Worm (Caenorhabditis elegans): ENCODE measurements around the gene ptp-5.2.

DNA sequence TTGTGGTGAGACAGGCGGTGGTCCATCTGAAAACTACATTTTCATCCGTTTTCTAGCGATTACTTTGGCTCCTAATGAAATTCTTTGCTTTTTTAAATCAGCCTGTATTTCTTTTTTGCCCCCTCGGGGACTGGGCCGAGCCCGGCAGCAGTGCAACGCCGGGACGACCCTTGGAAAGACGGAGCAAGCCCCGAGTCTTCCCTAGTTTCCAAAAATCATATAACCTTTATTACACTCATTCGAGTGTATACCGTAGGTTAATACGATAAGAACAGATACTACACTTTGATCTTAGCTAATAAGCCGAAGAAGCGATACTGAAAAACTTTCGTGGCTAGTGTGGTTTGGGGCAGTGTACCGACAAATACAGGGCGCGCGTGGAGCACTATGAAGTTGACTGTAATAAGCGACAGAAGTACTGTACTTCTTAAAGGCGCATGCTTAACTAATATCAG lies 4.0 kb upstream of the ptp-5.2 start:
- no peak for TF ChIP-seq ceh-31 (tag; optimal IDR thresholded peaks at IDR 0.05)
- TF ChIP-seq ceh-45 (GFP tag; IDR thresholded peaks at IDR 0.05), result no peak
- TF ChIP-seq pha-4 (tag; optimal IDR thresholded peaks at IDR 0.05), result no peak
- TF ChIP-seq elt-2 (tag; optimal IDR thresholded peaks at IDR 0.05), result no peak
- TF ChIP-seq dmd-4 (tag; optimal IDR thresholded peaks at IDR 0.05; ENCODE audit: borderline replicate concordance), result no peak
- TF ChIP-seq C38D4.7 (GFP tag; optimal IDR thresholded peaks at IDR 0.05), result no peak
- no peak for TF ChIP-seq gmeb-2 (tag; optimal IDR thresholded peaks at IDR 0.05)
